Fruit fly (Drosophila melanogaster): ENCODE data around the gene nocte.

The nocte gene

DNA sequence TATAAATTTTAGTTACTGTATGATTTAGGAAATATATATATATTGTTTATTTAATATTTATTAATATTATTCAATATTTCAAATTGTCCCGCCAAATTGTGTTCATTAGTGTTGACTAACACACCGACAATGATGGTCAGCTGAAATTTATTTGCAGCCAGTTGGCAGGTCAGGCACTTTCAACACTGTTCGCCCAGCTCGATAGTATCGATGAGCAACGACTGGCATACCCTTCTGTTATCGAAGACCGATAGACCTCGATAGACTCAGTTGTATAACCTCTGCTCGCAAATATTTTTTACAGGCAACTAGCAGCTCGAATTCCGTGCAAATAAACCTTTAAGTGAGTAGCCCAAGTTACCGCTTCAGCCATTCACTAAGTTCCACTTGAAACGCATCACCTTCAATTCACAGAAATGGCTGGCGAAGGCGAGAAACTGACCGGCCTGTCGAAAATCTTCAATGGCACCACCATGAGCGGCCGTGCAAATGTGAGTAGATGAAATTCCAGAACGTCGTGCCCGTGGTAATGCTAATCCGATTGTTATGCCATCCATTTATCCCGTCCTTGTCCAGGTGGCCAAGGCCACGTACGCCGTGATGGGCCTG lies 13.9 kb downstream of the nocte start, which contains the start of gene Neb-cGP (continued):
- TF ChIP-seq fu2 (GFP tag; optimal IDR thresholded peaks at IDR 0.05) (peak; percentile 18), CG3065 (GFP tag; optimal IDR thresholded peaks at IDR 0.05) (peak; percentile 41), tin (GFP tag; optimal IDR thresholded peaks at IDR 0.05) (peak; percentile 64), Max (GFP tag; optimal IDR thresholded peaks at IDR 0.05) (no peak), zen (tag; optimal IDR thresholded peaks at IDR 0.05) (peak; percentile 49), CG15073 (GFP tag; optimal IDR thresholded peaks at IDR 0.05) (no peak), Meics (GFP tag; optimal IDR thresholded peaks at IDR 0.05) (peak; percentile 43), Med (GFP tag) (peak; percentile 96), CG8944 (GFP tag; optimal IDR thresholded peaks at IDR 0.05) (peak; percentile 57), CG1602 (GFP tag; optimal IDR thresholded peaks at IDR 0.05) (peak; percentile 46), onecut (GFP tag; IDR thresholded peaks at IDR 0.05) (0 out of 2 replicates have a peak, but pooled peaks have one; percentile 35), Hr3 (GFP tag; optimal IDR thresholded peaks at IDR 0.05) (peak; percentile 59), CG31365 (tag; optimal IDR thresholded peaks at IDR 0.05) (no peak), CG7839 (tag; optimal IDR thresholded peaks at IDR 0.05) (peak; percentile 57), CG18262 (tag; optimal IDR thresholded peaks at IDR 0.05) (peak; percentile 36), Dek (tag; optimal IDR thresholded peaks at IDR 0.05) (peak; percentile 60), bigmax (GFP tag; optimal IDR thresholded peaks at IDR 0.05) (peak; percentile 89), CrebB (tag; optimal IDR thresholded peaks at IDR 0.05) (peak; percentile 36), jumu (GFP tag; optimal IDR thresholded peaks at IDR 0.05) (peak; percentile 51), CG8089 (GFP tag; optimal IDR thresholded peaks at IDR 0.05) (no peak), cas (GFP tag; IDR thresholded peaks at IDR 0.05) (0 out of 2 replicates have a peak, but pooled peaks have one; percentile 39), CG15601 (tag; optimal IDR thresholded peaks at IDR 0.05) (peak; percentile 66), Hr78 (GFP tag; optimal IDR thresholded peaks at IDR 0.05) (no peak), Six4 (GFP tag; optimal IDR thresholded peaks at IDR 0.05) (peak; percentile 38), CG32532 (GFP tag; IDR thresholded peaks at IDR 0.05) (peak; percentile 69; the same call in 1 of the 2 replicates), Hr51 (GFP tag; optimal IDR thresholded peaks at IDR 0.05) (peak; percentile 27 to 60), Awh (GFP tag; IDR thresholded peaks at IDR 0.05) (no peak), ac (GFP tag; optimal IDR thresholded peaks at IDR 0.05) (no peak), da (GFP tag; optimal IDR thresholded peaks at IDR 0.05) (no peak), bsh (GFP tag; optimal IDR thresholded peaks at IDR 0.05) (no peak), grau (tag; optimal IDR thresholded peaks at IDR 0.05) (peak; percentile 60), Atf6 (GFP tag; IDR thresholded peaks at IDR 0.05) (no peak), sr (GFP tag; IDR thresholded peaks at IDR 0.05) (no peak), CG2712 (tag; optimal IDR thresholded peaks at IDR 0.05) (peak; percentile 63), Bdp1 (GFP tag; optimal IDR thresholded peaks at IDR 0.05) (peak; percentile 60), gce (GFP tag; IDR thresholded peaks at IDR 0.05) (no peak), knrl (GFP tag; IDR thresholded peaks at IDR 0.05; ENCODE audit: partially characterized antibody) (peak; percentile 85), peb (GFP tag; IDR thresholded peaks at IDR 0.05) (no peak), YL-1 (GFP tag; optimal IDR thresholded peaks at IDR 0.05) (peak; percentile 67), CG2120 (GFP tag; optimal IDR thresholded peaks at IDR 0.05) (peak; percentile 84), ATbp (GFP tag; optimal IDR thresholded peaks at IDR 0.05) (peak; percentile 4), CG4854 (GFP tag; optimal IDR thresholded peaks at IDR 0.05) (peak; percentile 54), mld (GFP tag; IDR thresholded peaks at IDR 0.05; ENCODE audit: partially characterized antibody) (peak; percentile 87), kah (GFP tag; optimal IDR thresholded peaks at IDR 0.05) (no peak), sisA (GFP tag; IDR thresholded peaks at IDR 0.05) (peak; percentile 45; the same call in 1 of the 2 replicates), CG7963 (GFP tag; IDR thresholded peaks at IDR 0.05; ENCODE audit: partially characterized antibody) (peak; percentile 96), sens-2 (GFP tag; IDR thresholded peaks at IDR 0.05) (no peak), ash1 (GFP tag; optimal IDR thresholded peaks at IDR 0.05) (no peak), CG7556 (GFP tag; optimal IDR thresholded peaks at IDR 0.05) (peak; percentile 20)
